Worm (Caenorhabditis elegans) whole organism, mixed stage, embryonic: Measurements from ENCODE around the gene bar-1.

ENCODE experiments used
- ces-1 ChIP-seq: fragments of 150-350 bp; optimal IDR thresholded peaks from 2 replicates; lab custom pipeline; 2014; ENCODE audit warnings: missing biosample characterization, missing genetic modification reagents, missing genetic modification characterization
- elt-3 ChIP-seq: fragments of 150-350 bp; optimal IDR thresholded peaks from 2 replicates; lab custom pipeline; 2014; ENCODE audit warnings: missing biosample characterization, missing genetic modification characterization
- unc-120 ChIP-seq: sonication (generic microtip); optimal IDR thresholded peaks from 2 replicates; lab custom pipeline; 2017; ENCODE audit warnings: missing genetic modification characterization, missing compliant biosample characterization; ENCODE audit not compliant: poor library complexity, severe bottlenecking
- unc-39 ChIP-seq: fragments of 150-350 bp; optimal IDR thresholded peaks from 2 replicates; lab custom pipeline; 2014; ENCODE audit warnings: missing biosample characterization, missing genetic modification characterization
- unc-62 ChIP-seq: fragments of 150-350 bp; optimal IDR thresholded peaks from 2 replicates; lab custom pipeline; 2014; ENCODE audit warnings: missing biosample characterization, missing genetic modification reagents, missing genetic modification characterization

- TF ChIP-seq elt-3 (tag; lab: Kevin White, UChicago) = no peak
- no peak for TF ChIP-seq unc-120 (tag; lab: Kevin White, UChicago)
- TF ChIP-seq unc-39 = no peak
- no peak for TF ChIP-seq unc-62 (GFP tag; lab: Kevin White, UChicago)
- TF ChIP-seq ces-1 = no peak
These were observed 47.8 kb downstream of the bar-1 start for ce11 chrX:7122655-7123054.
